Fruit fly (Drosophila melanogaster): Measurements from ENCODE around the gene CG34461.
A peak's percentile ranks its signal among the peaks of the same experiment; 100 is the strongest.

CG34461 gene

DNA sequence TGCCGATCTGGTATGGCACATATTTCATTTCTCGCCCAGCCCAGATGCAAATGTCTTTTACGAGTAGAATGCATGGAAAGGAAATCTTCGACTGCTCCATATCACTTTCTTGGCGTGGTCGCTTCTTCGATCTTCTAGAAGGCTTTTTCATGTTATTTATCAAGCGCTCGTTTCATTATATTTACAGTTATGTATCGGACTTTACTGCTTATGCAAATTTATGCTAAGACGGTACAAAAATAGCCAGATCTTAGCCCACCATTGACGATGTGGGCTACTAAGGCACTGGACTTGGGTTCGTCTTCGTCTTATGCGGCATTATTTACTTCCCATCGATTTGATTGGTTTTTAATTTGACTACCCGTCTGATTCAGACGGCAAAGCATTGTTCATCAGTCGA lies 37.6 kb downstream of the CG34461 start:
- TF ChIP-seq CG14655 (GFP tag; optimal IDR thresholded peaks at IDR 0.05) (no peak), CG17806 (tag; optimal IDR thresholded peaks at IDR 0.05) (no peak), CG13204 (GFP tag; optimal IDR thresholded peaks at IDR 0.05) (no peak), EcR (GFP tag; optimal IDR thresholded peaks at IDR 0.05) (no peak), Snoo (tag; optimal IDR thresholded peaks at IDR 0.05) (no peak), Pif1B (GFP tag; optimal IDR thresholded peaks at IDR 0.05) (no peak), CG15710 (tag; optimal IDR thresholded peaks at IDR 0.05) (no peak), CG8301 (tag; optimal IDR thresholded peaks at IDR 0.05) (no peak), fd96Ca (GFP tag; IDR thresholded peaks at IDR 0.05) (no peak), D1 (tag; optimal IDR thresholded peaks at IDR 0.05) (no peak)

- TF ChIP-seq CG9948 (tag; optimal IDR thresholded peaks at IDR 0.05) (no peak), Snoo (tag; optimal IDR thresholded peaks at IDR 0.05) (peak; percentile 57), CG17806 (tag; optimal IDR thresholded peaks at IDR 0.05) (no peak), CG8301 (tag; optimal IDR thresholded peaks at IDR 0.05) (peak; percentile 19), CG34367 (tag; optimal IDR thresholded peaks at IDR 0.05) (no peak), Pif1B (GFP tag; optimal IDR thresholded peaks at IDR 0.05) (no peak), CG32121 (GFP tag; IDR thresholded peaks at IDR 0.05) (no peak), CG4496 (GFP tag; IDR thresholded peaks at IDR 0.05) (0 out of 3 replicates have a peak, but pooled peaks have one; percentile 15), CG14655 (GFP tag; optimal IDR thresholded peaks at IDR 0.05) (peak; percentile 45), gl (tag; optimal IDR thresholded peaks at IDR 0.05) (no peak), rn (GFP tag; IDR thresholded peaks at IDR 0.05) (no peak), EcR (GFP tag; optimal IDR thresholded peaks at IDR 0.05) (no peak)
These were observed 43.2 kb downstream of the CG34461 start for dm6 chr3L:8368694-8369344.

- TF ChIP-seq CG10348 (GFP tag; IDR thresholded peaks at IDR 0.05) = no peak
- no peak for TF ChIP-seq CG8301 (tag; optimal IDR thresholded peaks at IDR 0.05)
- no peak for TF ChIP-seq CG9948 (tag; optimal IDR thresholded peaks at IDR 0.05)
- TF ChIP-seq EcR (GFP tag; optimal IDR thresholded peaks at IDR 0.05) = no peak
- no peak for TF ChIP-seq CG34367 (tag; optimal IDR thresholded peaks at IDR 0.05)
- TF ChIP-seq Snoo (tag; optimal IDR thresholded peaks at IDR 0.05) = no peak
- no peak for TF ChIP-seq Ets98B (GFP tag; IDR thresholded peaks at IDR 0.05)
- TF ChIP-seq CG17806 (tag; optimal IDR thresholded peaks at IDR 0.05) = no peak
- no peak for TF ChIP-seq CG8159 (tag; optimal IDR thresholded peaks at IDR 0.05)
- no peak for TF ChIP-seq CG13204 (GFP tag; optimal IDR thresholded peaks at IDR 0.05)
- no peak for TF ChIP-seq CG4496 (GFP tag; IDR thresholded peaks at IDR 0.05)
- TF ChIP-seq fd96Ca (GFP tag; IDR thresholded peaks at IDR 0.05) = no peak
- no peak for TF ChIP-seq Pif1B (GFP tag; optimal IDR thresholded peaks at IDR 0.05)
- TF ChIP-seq gl (tag; optimal IDR thresholded peaks at IDR 0.05) = no peak
- TF ChIP-seq CG12605 (GFP tag; IDR thresholded peaks at IDR 0.05) = no peak
- no peak for TF ChIP-seq CG14655 (GFP tag; optimal IDR thresholded peaks at IDR 0.05)
These were observed 43.8 kb downstream of the CG34461 start for dm6 chr3L:8369456-8369855.

- TF ChIP-seq EcR (GFP tag; optimal IDR thresholded peaks at IDR 0.05) (no peak), Snoo (tag; optimal IDR thresholded peaks at IDR 0.05) (peak; percentile 64)
These were observed 45.3 kb downstream of the CG34461 start for dm6 chr3L:8370922-8371321.

DNA sequence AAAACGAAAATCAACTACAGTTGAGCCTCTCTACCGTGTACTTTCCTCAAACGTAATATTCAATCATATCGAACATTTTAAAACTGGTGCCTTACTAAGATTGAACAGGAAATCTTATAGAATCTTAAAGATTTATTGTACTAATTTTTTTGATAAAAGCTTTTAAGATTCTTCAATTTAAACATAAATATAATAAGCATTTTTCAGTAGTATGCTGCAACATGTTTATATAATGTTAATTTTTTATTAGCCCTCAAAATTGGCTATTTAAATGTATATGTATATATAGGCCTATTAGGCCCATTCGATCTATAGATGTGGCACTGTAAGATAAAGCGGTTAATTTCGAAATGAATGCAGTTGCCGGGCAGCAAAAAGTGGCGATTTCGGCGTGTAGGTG lies 45.9 kb downstream of the CG34461 start:
- TF ChIP-seq CG14655 (GFP tag; optimal IDR thresholded peaks at IDR 0.05) (peak; percentile 1), CG8301 (tag; optimal IDR thresholded peaks at IDR 0.05) (no peak)

DNA sequence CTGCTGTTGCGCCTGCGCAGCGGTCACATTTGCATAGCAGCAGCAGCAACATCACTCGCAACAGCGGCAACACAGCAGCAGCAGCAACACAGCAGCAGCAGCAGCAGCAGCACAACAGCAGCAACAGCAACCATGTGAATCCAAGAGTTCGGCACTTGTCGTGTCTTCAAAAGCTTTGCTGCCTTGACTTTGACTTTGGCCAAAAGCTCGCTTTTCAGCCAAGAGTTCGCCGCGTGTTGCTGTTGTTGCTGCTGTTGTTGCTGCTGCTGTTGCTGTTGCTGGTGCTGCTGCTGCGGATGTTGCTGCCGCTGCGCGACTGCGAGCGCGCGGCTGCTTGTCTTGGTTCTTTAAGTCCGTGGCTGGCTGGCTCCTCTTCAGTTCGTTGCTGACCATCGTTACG lies 46.4 kb downstream of the CG34461 start, which contains the start of gene ImpE1:
TSS of gene ImpE1 (plus strand) at position 371 of the 400 bp plus-strand sequence.
- TF ChIP-seq CG13204 (GFP tag; optimal IDR thresholded peaks at IDR 0.05) (peak; percentile 35), CG34367 (tag; optimal IDR thresholded peaks at IDR 0.05) (no peak), CG12605 (GFP tag; IDR thresholded peaks at IDR 0.05) (no peak), CG4496 (GFP tag; IDR thresholded peaks at IDR 0.05) (no peak)

- no peak for TF ChIP-seq CG13204 (GFP tag; optimal IDR thresholded peaks at IDR 0.05)
- TF ChIP-seq D1 (tag; optimal IDR thresholded peaks at IDR 0.05) = no peak
- no peak for TF ChIP-seq CG32121 (GFP tag; IDR thresholded peaks at IDR 0.05)
- no peak for TF ChIP-seq CG4496 (GFP tag; IDR thresholded peaks at IDR 0.05)
- TF ChIP-seq fd96Ca (GFP tag; IDR thresholded peaks at IDR 0.05) = no peak
- TF ChIP-seq CG10348 (GFP tag; IDR thresholded peaks at IDR 0.05) = no peak
- TF ChIP-seq Pif1A (GFP tag; optimal IDR thresholded peaks at IDR 0.05) = no peak
- no peak for TF ChIP-seq CG8159 (tag; optimal IDR thresholded peaks at IDR 0.05)
- no peak for TF ChIP-seq CG14655 (GFP tag; optimal IDR thresholded peaks at IDR 0.05)
- no peak for TF ChIP-seq Pif1B (GFP tag; optimal IDR thresholded peaks at IDR 0.05)
- no peak for TF ChIP-seq CG9948 (tag; optimal IDR thresholded peaks at IDR 0.05)
- TF ChIP-seq CG15710 (tag; optimal IDR thresholded peaks at IDR 0.05) = no peak
- TF ChIP-seq Snoo (tag; optimal IDR thresholded peaks at IDR 0.05) = no peak
These were observed 48.4 kb downstream of the CG34461 start for dm6 chr3L:8374107-8374506.

Measured in whole organism, pupa.